Worm (Caenorhabditis elegans) whole organism, L3 larva: ENCODE measurements around the gene vglu-3.

Source experiments
- ZK546.5 ChIP-seq: sonication (generic microtip); optimal IDR thresholded peaks from 2 replicates; lab custom pipeline; 2017; ENCODE audit warnings: missing biosample characterization, missing genetic modification characterization
- aly-2 ChIP-seq: fragments of 150-350 bp; optimal IDR thresholded peaks from 2 replicates; lab custom pipeline; 2014; ENCODE audit warnings: missing biosample characterization, missing genetic modification characterization
- ceh-16 ChIP-seq: sonication (generic microtip); optimal IDR thresholded peaks from 2 replicates; lab custom pipeline; 2017; ENCODE audit warnings: missing biosample characterization, missing genetic modification characterization
- ceh-82 ChIP-seq: fragments of 150-350 bp; optimal IDR thresholded peaks from 2 replicates; lab custom pipeline; 2014; ENCODE audit warnings: missing biosample characterization, missing genetic modification characterization
- ceh-9 ChIP-seq: sonication (generic microtip); optimal IDR thresholded peaks from 2 replicates; lab custom pipeline; 2018; ENCODE audit warnings: missing biosample characterization, missing genetic modification characterization
- daf-12 ChIP-seq: fragments of 150-350 bp; optimal IDR thresholded peaks from 2 replicates; lab custom pipeline; 2014; ENCODE audit warnings: missing biosample characterization, missing genetic modification reagents, missing genetic modification characterization
- egl-5 ChIP-seq: fragments of 150-350 bp; optimal IDR thresholded peaks from 2 replicates; lab custom pipeline; 2017; ENCODE audit warnings: missing biosample characterization, missing genetic modification reagents, missing genetic modification characterization, inconsistent platforms
- elt-1 ChIP-seq: fragments of 150-350 bp; optimal IDR thresholded peaks from 2 replicates; lab custom pipeline; 2014; ENCODE audit warnings: missing biosample characterization, missing genetic modification characterization
- elt-2 ChIP-seq: sonication (generic microtip); optimal IDR thresholded peaks from 2 replicates; lab custom pipeline; 2016; ENCODE audit warnings: missing genetic modification reagents, mild to moderate bottlenecking, missing genetic modification characterization, missing compliant biosample characterization
- elt-3 ChIP-seq, 3 experiments: fragments of 150-350 bp in 1 of 3; sonication (generic microtip) in 2 of 3; optimal IDR thresholded peaks; 2 replicates in 2 of 3; 4 replicates in 1 of 3; lab custom pipeline; 2014 to 2017; ENCODE audit warnings: missing biosample characterization in 3 of 3, missing genetic modification characterization in 3 of 3
- eor-1 ChIP-seq, 2 experiments: fragments of 150-350 bp; optimal IDR thresholded peaks; 2 replicates each; lab custom pipeline; 2014 to 2018; ENCODE audit warnings: missing biosample characterization in 2 of 2, missing genetic modification characterization in 2 of 2
- fkh-2 ChIP-seq: fragments of 150-350 bp; optimal IDR thresholded peaks from 2 replicates; lab custom pipeline; 2014; ENCODE audit warnings: missing biosample characterization, missing genetic modification reagents, missing genetic modification characterization
- fos-1 ChIP-seq: fragments of 150-350 bp; optimal IDR thresholded peaks from 2 replicates; lab custom pipeline; 2014; ENCODE audit warnings: missing biosample characterization, missing genetic modification characterization
- jun-1 ChIP-seq: fragments of 150-350 bp; optimal IDR thresholded peaks from 2 replicates; lab custom pipeline; 2014; ENCODE audit warnings: missing biosample characterization, missing genetic modification reagents, missing genetic modification characterization
- lin-15B ChIP-seq: fragments of 150-350 bp; optimal IDR thresholded peaks from 2 replicates; lab custom pipeline; 2014; ENCODE audit warnings: missing biosample characterization, missing genetic modification characterization
- lin-39 ChIP-seq: fragments of 150-350 bp; optimal IDR thresholded peaks from 2 replicates; lab custom pipeline; 2018; ENCODE audit warnings: missing biosample characterization, missing genetic modification reagents, missing genetic modification characterization
- lsy-12 ChIP-seq: sonication (generic microtip); optimal IDR thresholded peaks from 2 replicates; lab custom pipeline; 2016; ENCODE audit warnings: mild to moderate bottlenecking, missing genetic modification characterization, missing compliant biosample characterization
- mdl-1 ChIP-seq: fragments of 150-350 bp; optimal IDR thresholded peaks from 2 replicates; lab custom pipeline; 2014; ENCODE audit warnings: missing biosample characterization, missing genetic modification characterization
- nfya-1 ChIP-seq: sonication (generic microtip); optimal IDR thresholded peaks from 2 replicates; lab custom pipeline; 2017; ENCODE audit warnings: missing genetic modification characterization, mild to moderate bottlenecking, missing compliant biosample characterization, antibody characterized with exemption, moderate library complexity; ENCODE audit not compliant: insufficient read depth
- nhr-11 ChIP-seq: fragments of 150-350 bp; optimal IDR thresholded peaks from 2 replicates; lab custom pipeline; 2014; ENCODE audit warnings: missing biosample characterization, missing genetic modification characterization
- nhr-23 ChIP-seq: fragments of 150-350 bp; optimal IDR thresholded peaks from 2 replicates; lab custom pipeline; 2014; ENCODE audit warnings: missing biosample characterization, missing genetic modification reagents, missing genetic modification characterization
- nhr-237 ChIP-seq: fragments of 150-350 bp; optimal IDR thresholded peaks from 2 replicates; lab custom pipeline; 2014; ENCODE audit warnings: missing biosample characterization, missing genetic modification characterization
- nhr-25 ChIP-seq: sonication (generic microtip); optimal IDR thresholded peaks from 2 replicates; lab custom pipeline; 2017; ENCODE audit warnings: missing biosample characterization, missing genetic modification characterization
- nhr-28 ChIP-seq: fragments of 150-350 bp; optimal IDR thresholded peaks from 2 replicates; lab custom pipeline; 2014; ENCODE audit warnings: missing biosample characterization, missing genetic modification characterization
- nhr-67 ChIP-seq: fragments of 150-350 bp; optimal IDR thresholded peaks from 2 replicates; lab custom pipeline; 2014; ENCODE audit warnings: missing biosample characterization, missing genetic modification characterization
- nhr-76 ChIP-seq: fragments of 150-350 bp; sonication (generic microtip); optimal IDR thresholded peaks from 5 replicates; lab custom pipeline; 2014; ENCODE audit warnings: missing biosample characterization, missing genetic modification characterization
- nhr-77 ChIP-seq: fragments of 150-350 bp; optimal IDR thresholded peaks from 2 replicates; lab custom pipeline; 2014; ENCODE audit warnings: missing biosample characterization, missing genetic modification characterization
- pha-4 ChIP-seq: fragments of 150-350 bp; optimal IDR thresholded peaks from 2 replicates; lab custom pipeline; 2014; ENCODE audit warnings: missing biosample characterization, missing genetic modification reagents, missing genetic modification characterization
- pqm-1 ChIP-seq: fragments of 150-350 bp; optimal IDR thresholded peaks from 2 replicates; lab custom pipeline; 2017; ENCODE audit warnings: missing biosample characterization, missing genetic modification characterization, inconsistent platforms
- tbx-2 ChIP-seq: sonication (generic microtip); optimal IDR thresholded peaks from 2 replicates; lab custom pipeline; 2016; ENCODE audit warnings: mild to moderate bottlenecking, missing genetic modification characterization, missing compliant biosample characterization
- unc-39 ChIP-seq: sonication (generic microtip); optimal IDR thresholded peaks from 4 replicates; lab custom pipeline; 2017; ENCODE audit warnings: missing biosample characterization, missing genetic modification characterization
- ztf-11 ChIP-seq: fragments of 150-350 bp; optimal IDR thresholded peaks from 2 replicates; lab custom pipeline; 2014; ENCODE audit warnings: missing biosample characterization, missing genetic modification characterization

vglu-3 gene

DNA sequence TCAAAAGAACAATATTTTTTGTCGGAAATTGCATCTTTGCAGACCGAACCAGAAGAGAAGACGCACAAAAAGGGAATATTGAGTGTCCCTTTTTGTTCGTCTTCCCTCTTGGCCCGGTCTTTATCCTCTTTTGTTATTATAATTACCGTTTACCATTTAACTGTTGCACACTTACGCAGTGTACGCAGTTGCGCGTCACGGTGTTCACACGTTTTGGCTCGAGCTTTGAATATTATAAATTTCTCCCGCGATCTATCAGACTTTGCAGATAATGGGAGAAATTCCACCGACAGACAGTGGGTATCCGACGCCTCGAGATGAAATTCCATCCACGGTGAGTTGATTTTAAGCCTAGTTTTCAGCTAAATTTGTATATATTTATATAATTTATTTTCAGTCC, 20.6 kb downstream of the vglu-3 start, which contains the start of gene sas-7:
Gene sas-7, plus strand, starts transcription at position 232 of the 400 bp plus-strand sequence.
- no peak for TF ChIP-seq aly-2 (tag; lab: Kevin White, UChicago)
- TF ChIP-seq lsy-12 (tag; lab: Kevin White, UChicago): no peak

DNA sequence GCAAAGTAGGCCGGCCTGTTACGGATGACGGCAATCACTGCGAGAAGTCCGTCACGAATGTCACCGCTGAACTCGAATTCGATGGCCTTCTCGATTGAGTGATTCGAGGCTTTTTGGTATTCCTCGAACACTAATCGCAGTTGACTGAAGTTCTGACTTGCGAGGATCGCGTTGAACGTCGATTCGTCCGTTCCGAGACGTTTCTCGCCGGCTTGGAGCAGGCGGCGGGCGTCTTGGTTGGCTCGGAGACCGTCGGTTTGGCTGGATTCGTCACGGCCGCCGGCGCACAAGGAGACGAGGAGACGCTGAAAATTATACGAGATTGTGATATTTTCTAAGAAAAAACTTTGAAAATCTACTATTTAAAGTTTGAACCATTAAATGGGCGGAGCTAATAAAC, 26.1 kb downstream of the vglu-3 start:
- TF ChIP-seq nhr-23 (tag; lab: Kevin White, UChicago): no peak
- no peak for TF ChIP-seq lsy-12 (tag; lab: Kevin White, UChicago)
- no peak for TF ChIP-seq elt-2 (tag; lab: Kevin White, UChicago)
- no peak for TF ChIP-seq ceh-82 (tag; lab: Kevin White, UChicago)
- no peak for TF ChIP-seq ceh-16 (tag; lab: Kevin White, UChicago)
- TF ChIP-seq aly-2 (tag; lab: Kevin White, UChicago): no peak
- no peak for TF ChIP-seq tbx-2 (tag; lab: Kevin White, UChicago)
- no peak for TF ChIP-seq ztf-11
- no peak for TF ChIP-seq mdl-1 (tag; lab: Kevin White, UChicago)
- no peak for TF ChIP-seq nhr-77
- TF ChIP-seq, all 47 proteins: peak for 0

DNA sequence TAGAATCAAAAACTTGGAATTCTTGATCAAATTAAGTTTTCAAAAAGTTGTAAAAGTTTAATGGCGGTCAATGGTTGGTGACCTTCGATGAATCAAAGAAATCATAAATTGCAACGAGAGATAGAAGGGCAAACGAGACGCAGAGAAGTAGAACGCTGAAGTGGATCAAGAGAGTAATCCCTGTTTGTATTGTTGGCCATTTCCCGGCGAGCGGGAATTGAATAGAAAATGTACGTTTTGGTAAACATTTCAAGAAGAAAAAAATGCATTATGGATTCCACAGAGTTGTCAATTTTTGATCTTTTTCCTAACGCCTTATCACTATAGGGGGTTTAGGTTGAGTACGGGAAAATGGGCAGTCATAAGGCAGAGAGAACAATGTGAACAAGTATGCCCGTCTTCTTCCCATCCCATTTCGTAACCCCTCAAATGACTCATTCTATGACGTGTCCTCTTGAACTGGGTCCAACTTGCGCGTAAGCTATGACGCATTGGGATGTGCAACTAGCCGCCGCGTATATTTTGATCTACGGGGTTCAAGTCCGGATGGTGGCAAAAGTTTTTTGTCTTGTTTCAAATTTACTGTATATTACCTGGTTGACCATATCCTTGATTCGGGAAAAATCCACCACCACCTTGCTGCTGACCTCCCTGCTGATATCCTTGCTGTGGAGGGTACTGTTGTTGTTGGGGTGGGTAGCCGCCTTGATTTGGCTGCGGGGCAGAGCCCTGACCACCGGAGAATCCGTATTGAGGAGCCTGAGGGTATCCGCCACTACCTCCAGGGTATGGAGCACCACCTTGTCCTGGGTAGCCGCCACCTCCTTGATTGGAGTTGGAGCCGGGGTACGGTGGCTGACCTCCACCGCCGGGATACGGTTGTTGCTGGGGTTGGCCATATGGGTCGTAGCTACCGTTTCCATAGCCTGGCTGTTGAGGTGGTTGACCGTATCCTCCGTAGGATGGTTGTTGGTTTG, 28.7 kb downstream of the vglu-3 start:
- TF ChIP-seq ZK546.5 (tag; lab: Kevin White, UChicago): no peak
- TF ChIP-seq fkh-2: no peak
- no peak for TF ChIP-seq lsy-12 (tag; lab: Kevin White, UChicago)
- no peak for TF ChIP-seq nhr-28 (tag; lab: Kevin White, UChicago)
- TF ChIP-seq elt-3 (tag; optimal IDR thresholded peaks at IDR 0.05; lab: Kevin White, UChicago): no peak
- no peak for TF ChIP-seq elt-1
- no peak for TF ChIP-seq lin-39
- TF ChIP-seq nfya-1 (tag; lab: Kevin White, UChicago): no peak
- no peak for TF ChIP-seq ceh-82 (tag; lab: Kevin White, UChicago)
- no peak for TF ChIP-seq aly-2 (tag; lab: Kevin White, UChicago)
- no peak for TF ChIP-seq nhr-77
- peak; percentile 24 for TF ChIP-seq pqm-1 (tag; lab: Kevin White, UChicago)
- no peak for TF ChIP-seq nhr-76 (tag; lab: Kevin White, UChicago)
- peak; percentile 24 for TF ChIP-seq nhr-23 (tag; lab: Kevin White, UChicago)
- no peak for TF ChIP-seq nhr-67 (tag; lab: Kevin White, UChicago)
- peak; percentile 34 for TF ChIP-seq pha-4 (tag; lab: Kevin White, UChicago)
- no peak for TF ChIP-seq ceh-9 (tag; lab: Kevin White, UChicago)
- no peak for TF ChIP-seq daf-12 (tag; lab: Kevin White, UChicago)
- no peak for TF ChIP-seq unc-39 (tag; lab: Kevin White, UChicago)
- TF ChIP-seq nhr-237 (tag; lab: Kevin White, UChicago): no peak
- peak; percentile 34 for TF ChIP-seq jun-1 (tag; lab: Kevin White, UChicago)
- TF ChIP-seq fos-1 (tag; lab: Kevin White, UChicago): peak; percentile 46
- no peak for TF ChIP-seq nhr-11 (tag; lab: Kevin White, UChicago)
- no peak for TF ChIP-seq eor-1 (tag; optimal IDR thresholded peaks at IDR 0.05; lab: Kevin White, UChicago)
- no peak for TF ChIP-seq tbx-2 (tag; lab: Kevin White, UChicago)
- TF ChIP-seq lin-15B: no peak

DNA sequence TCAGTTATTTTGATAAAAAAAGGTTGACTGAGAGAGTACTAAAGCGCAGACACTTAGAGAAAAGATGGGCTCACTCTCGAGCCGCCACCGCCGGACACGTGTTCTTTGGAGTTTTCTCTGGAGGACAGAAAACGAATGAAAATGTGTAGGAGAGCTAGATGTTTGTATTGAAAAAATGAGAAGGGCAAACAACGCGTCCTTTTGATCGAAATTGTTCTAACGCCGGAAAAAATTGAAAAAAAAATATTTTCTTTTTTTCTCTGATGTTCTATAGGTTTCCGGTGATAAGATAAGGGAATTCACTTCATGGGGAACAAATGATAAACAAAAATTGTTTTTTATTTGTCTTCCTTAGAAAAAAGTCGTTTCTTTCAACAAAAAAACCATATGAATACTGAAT, 29.6 kb downstream of the vglu-3 start:
- TF ChIP-seq nhr-25: no peak
- peak; percentile 81 for TF ChIP-seq elt-2 (tag; lab: Kevin White, UChicago)
- no peak for TF ChIP-seq lsy-12 (tag; lab: Kevin White, UChicago)
- TF ChIP-seq pqm-1 (tag; lab: Kevin White, UChicago): peak; percentile 65
- TF ChIP-seq jun-1 (tag; lab: Kevin White, UChicago): peak; percentile 6
- peak; percentile 78 for TF ChIP-seq pha-4 (tag; lab: Kevin White, UChicago)
- TF ChIP-seq egl-5 (tag; lab: Kevin White, UChicago): no peak
- TF ChIP-seq mdl-1 (tag; lab: Kevin White, UChicago): no peak
